Fruit fly (Drosophila melanogaster) ovary, adult (tissue): ENCODE results near the gene Root.

Source experiments
- CG17801 ChIP-seq: fragments of 200-800 bp; optimal IDR thresholded peaks from 2 replicates; lab custom pipeline; 2019; ENCODE audit warnings: missing biosample characterization, mild to moderate bottlenecking, missing genetic modification characterization, moderate library complexity; ENCODE audit not compliant: partially characterized antibody

The Root gene

DNA sequence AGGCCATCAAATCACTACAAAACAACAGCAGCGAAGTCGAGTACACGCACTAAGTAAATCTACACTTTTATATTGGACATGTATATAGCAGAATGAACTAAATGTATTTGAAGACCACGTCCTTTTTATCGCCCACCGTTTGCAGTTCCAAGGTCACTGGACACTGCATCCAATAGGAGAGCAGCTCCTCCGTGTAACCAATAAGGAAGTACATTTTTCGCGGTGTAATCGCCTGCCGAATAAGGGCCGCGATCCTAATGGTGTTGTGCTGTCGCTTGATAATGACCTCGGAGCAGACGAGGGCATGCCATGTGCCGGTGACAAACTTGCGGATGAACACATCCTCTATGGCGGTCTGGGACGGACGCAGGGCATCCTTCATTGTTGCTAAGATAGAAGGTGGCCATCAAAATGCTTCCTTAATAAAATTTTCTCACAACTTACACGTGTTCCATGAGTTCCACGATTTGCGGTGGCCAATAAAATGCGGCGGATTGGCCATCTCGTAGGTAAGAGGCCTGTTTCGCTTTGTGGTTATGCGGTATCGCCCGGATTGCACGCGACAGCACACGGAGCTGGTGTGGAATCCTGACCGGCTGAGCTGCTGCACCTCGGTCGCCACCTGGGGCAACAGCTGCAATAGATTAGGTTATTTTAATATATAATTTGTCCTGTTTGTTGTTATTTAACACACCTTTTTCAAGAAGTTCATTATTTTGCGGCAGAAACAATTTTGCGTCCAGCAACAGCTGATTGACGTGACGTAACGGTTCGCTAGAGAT lies 49.9 kb downstream of the Root start, which contains the start of gene mRpS24:
mRpS24 (minus strand) TSS at position 772 of the 782 bp plus-strand sequence.
- no peak for TF ChIP-seq CG17801 (GFP tag; lab: Kevin White, UChicago)

- peak; percentile 50 for TF ChIP-seq CG17801 (GFP tag; lab: Kevin White, UChicago)
Measured at dm6 chr3R:24163556-24164022, 50.5 kb downstream of the Root start, which contains the start of gene Apc2. TSS of gene Apc2 (plus strand) at chr3R:24163966.

dm6 chr3R:24169362-24169761 lies 56.3 kb downstream of the Root start, which contains the start of gene CG5510:
TSS of gene CG5510 (minus strand) at chr3R:24169562.
- TF ChIP-seq CG17801 (GFP tag; lab: Kevin White, UChicago) = peak; percentile 60

DNA sequence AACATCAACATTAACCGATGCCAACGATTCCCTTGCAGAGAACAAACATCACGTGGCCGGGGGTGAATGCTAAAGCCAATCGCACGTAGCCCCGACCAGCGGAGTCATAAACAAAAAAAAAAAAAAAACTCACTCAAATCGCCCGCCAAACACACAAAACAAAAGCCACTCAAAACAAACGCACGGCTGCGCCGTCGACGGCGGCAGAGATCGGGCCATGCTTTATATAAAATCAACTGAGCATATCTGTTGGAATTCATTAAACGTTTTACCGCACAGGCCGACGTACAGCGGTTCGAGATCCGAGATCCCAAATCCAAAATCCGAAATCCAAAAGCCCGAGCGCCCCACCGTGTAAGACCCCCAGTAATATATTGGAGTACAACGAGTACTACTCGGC lies 59.3 kb downstream of the Root start, which contains the start of gene CG13606:
CG13606 (plus strand) TSS at position 250 of the 400 bp plus-strand sequence.
- TF ChIP-seq CG17801 (GFP tag; lab: Kevin White, UChicago) = no peak
